Worm (Caenorhabditis elegans) whole organism, young adult: ENCODE data around the gene str-261.

ENCODE experiments used
- B0019.2 ChIP-seq: fragments of 200-800 bp; sonication (Bioruptor generic); conservative IDR thresholded peaks from 2 replicates; pipeline ENCODE4 v1.3.6; 2022; ENCODE audit warnings: missing genetic modification reagents, missing genetic modification characterization, missing compliant biosample characterization
- B0035.1 ChIP-seq: sonication (generic microtip); optimal IDR thresholded peaks from 2 replicates; lab custom pipeline; 2016; ENCODE audit warnings: missing genetic modification characterization, mild to moderate bottlenecking, missing compliant biosample characterization, missing genotype, missing genetic modification reagents
- F49E8.2 ChIP-seq: sonication (generic microtip); optimal IDR thresholded peaks from 3 replicates; lab custom pipeline; 2017; ENCODE audit warnings: missing genetic modification characterization, mild to moderate bottlenecking, missing compliant biosample characterization, antibody characterized with exemption, moderate library complexity; ENCODE audit not compliant: insufficient read depth
- F55B11.4 ChIP-seq: sonication (generic microtip); optimal IDR thresholded peaks from 2 replicates; lab custom pipeline; 2016; ENCODE audit warnings: missing compliant biosample characterization, missing genetic modification characterization, borderline replicate concordance; ENCODE audit not compliant: insufficient read depth
- K11D2.4 ChIP-seq: fragments of 200-800 bp; sonication (Bioruptor generic); IDR thresholded peaks from 2 replicates; pipeline ENCODE4 v1.3.6; 2022; ENCODE audit warnings: missing genetic modification reagents, missing genetic modification characterization, missing compliant biosample characterization
- K12H6.12 ChIP-seq: fragments of 200-800 bp; sonication (Bioruptor generic); optimal IDR thresholded peaks from 2 replicates; lab custom pipeline; 2018; ENCODE audit warnings: mild to moderate bottlenecking, missing genetic modification characterization, missing compliant biosample characterization
- Y95B8A.8 ChIP-seq: fragments of 200-800 bp; sonication (Bioruptor generic); IDR thresholded peaks from 2 replicates; pipeline ENCODE4 v1.3.6; 2022; ENCODE audit warnings: missing genetic modification reagents, missing genetic modification characterization, missing compliant biosample characterization
- ZK185.1 ChIP-seq: sonication (generic microtip); optimal IDR thresholded peaks from 2 replicates; lab custom pipeline; 2016; ENCODE audit warnings: mild to moderate bottlenecking, missing genetic modification characterization, missing compliant biosample characterization; ENCODE audit not compliant: poor library complexity, severe bottlenecking
- aptf-2 ChIP-seq: fragments of 200-800 bp; sonication (Bioruptor generic); conservative IDR thresholded peaks from 2 replicates; pipeline ENCODE4 v1.3.6; 2022; ENCODE audit warnings: missing genetic modification reagents, missing genetic modification characterization, missing compliant biosample characterization
- athp-1 ChIP-seq: sonication (generic microtip); optimal IDR thresholded peaks from 2 replicates; lab custom pipeline; 2017; ENCODE audit warnings: mild to moderate bottlenecking, missing genetic modification characterization, missing compliant biosample characterization
- attf-3 ChIP-seq: fragments of 200-800 bp; sonication (Bioruptor generic); conservative IDR thresholded peaks from 2 replicates; pipeline ENCODE4 v1.3.6; 2022; ENCODE audit warnings: missing genetic modification reagents, missing genetic modification characterization, missing compliant biosample characterization
- attf-5 ChIP-seq: fragments of 200-800 bp; sonication (Bioruptor generic); optimal IDR thresholded peaks from 2 replicates; lab custom pipeline; 2018; ENCODE audit warnings: mild to moderate bottlenecking, missing genetic modification characterization, missing compliant biosample characterization
- attf-6 ChIP-seq: fragments of 200-800 bp; sonication (Bioruptor generic); IDR thresholded peaks from 2 replicates; pipeline ENCODE4 v1.3.6; 2022; ENCODE audit warnings: missing genetic modification reagents, missing genetic modification characterization, missing compliant biosample characterization
- bed-1 ChIP-seq: fragments of 200-800 bp; sonication (Bioruptor generic); IDR thresholded peaks from 2 replicates; pipeline ENCODE4 v1.3.6; 2022; ENCODE audit warnings: missing genetic modification reagents, missing genetic modification characterization, missing compliant biosample characterization
- ccch-3 ChIP-seq: fragments of 200-800 bp; sonication (Bioruptor generic); optimal IDR thresholded peaks from 2 replicates; lab custom pipeline; 2018; ENCODE audit warnings: mild to moderate bottlenecking, missing genetic modification characterization, missing compliant biosample characterization
- ceh-100 ChIP-seq: fragments of 200-800 bp; sonication (Bioruptor generic); IDR thresholded peaks from 2 replicates; pipeline ENCODE4 v1.3.6; 2022; ENCODE audit warnings: missing genetic modification reagents, missing genetic modification characterization, missing compliant biosample characterization
- ceh-27 ChIP-seq: fragments of 200-800 bp; sonication (Bioruptor generic); optimal IDR thresholded peaks from 2 replicates; lab custom pipeline; 2018; ENCODE audit warnings: mild to moderate bottlenecking, missing genetic modification characterization, moderate library complexity, missing compliant biosample characterization
- dox-1 ChIP-seq: fragments of 200-800 bp; sonication (Bioruptor generic); IDR thresholded peaks from 2 replicates; pipeline ENCODE4 v1.3.6; 2022; ENCODE audit warnings: missing genetic modification reagents, missing genetic modification characterization, missing compliant biosample characterization
- him-1 ChIP-seq: sonication (generic microtip); optimal IDR thresholded peaks from 2 replicates; lab custom pipeline; 2016; ENCODE audit warnings: missing genotype, missing genetic modification reagents, missing genetic modification characterization, missing compliant biosample characterization
- hrde-1 ChIP-seq: sonication (generic microtip); optimal IDR thresholded peaks from 2 replicates; lab custom pipeline; 2016; ENCODE audit warnings: missing genetic modification characterization, mild to moderate bottlenecking, missing compliant biosample characterization, moderate library complexity, missing genotype, missing genetic modification reagents, borderline replicate concordance
- let-607 ChIP-seq, 2 experiments: fragments of 200-800 bp in 1 of 2; sonication (Bioruptor generic) in 1 of 2; sonication (generic microtip) in 1 of 2; optimal IDR thresholded peaks; 2 replicates each; lab custom pipeline; 2016 to 2018; ENCODE audit warnings: mild to moderate bottlenecking in 2 of 2, missing compliant biosample characterization in 2 of 2, missing genetic modification characterization in 2 of 2, moderate library complexity in 2 of 2, missing genotype in 1 of 2
- lin-40 ChIP-seq: sonication (generic microtip); optimal IDR thresholded peaks from 2 replicates; lab custom pipeline; 2016; ENCODE audit warnings: missing genetic modification characterization, mild to moderate bottlenecking, missing compliant biosample characterization, missing genotype, missing genetic modification reagents
- lin-54 ChIP-seq: fragments of 200-800 bp; sonication (Bioruptor generic); optimal IDR thresholded peaks from 2 replicates; lab custom pipeline; 2018; ENCODE audit warnings: mild to moderate bottlenecking, missing genetic modification characterization, missing compliant biosample characterization
- madf-10 ChIP-seq: sonication (generic microtip); optimal IDR thresholded peaks from 2 replicates; lab custom pipeline; 2016; ENCODE audit warnings: mild to moderate bottlenecking, missing genetic modification characterization, missing compliant biosample characterization
- madf-6 ChIP-seq: fragments of 200-800 bp; sonication (Bioruptor generic); IDR thresholded peaks from 2 replicates; pipeline ENCODE4 v1.3.6; 2022; ENCODE audit warnings: missing genetic modification reagents, missing genetic modification characterization, missing compliant biosample characterization
- mel-28 ChIP-seq: sonication (generic microtip); optimal IDR thresholded peaks from 2 replicates; lab custom pipeline; 2016; ENCODE audit warnings: borderline replicate concordance, mild to moderate bottlenecking, missing genetic modification characterization, missing compliant biosample characterization
- nhr-27 ChIP-seq: fragments of 200-800 bp; sonication (Bioruptor generic); optimal IDR thresholded peaks from 2 replicates; lab custom pipeline; 2018; ENCODE audit warnings: mild to moderate bottlenecking, missing genetic modification characterization, moderate library complexity, missing compliant biosample characterization
- nhr-80 ChIP-seq: sonication (generic microtip); optimal IDR thresholded peaks from 2 replicates; lab custom pipeline; 2016; ENCODE audit warnings: missing genetic modification characterization, missing compliant biosample characterization
- pbrm-1 ChIP-seq: fragments of 200-800 bp; sonication (Bioruptor generic); IDR thresholded peaks from 2 replicates; pipeline ENCODE4 v1.3.6; 2022; ENCODE audit warnings: missing genetic modification reagents, missing genetic modification characterization, missing compliant biosample characterization
- rec-8 ChIP-seq, 2 experiments: sonication (generic microtip); optimal IDR thresholded peaks; 2 replicates each; lab custom pipeline; 2016; ENCODE audit warnings: mild to moderate bottlenecking in 2 of 2, missing genetic modification characterization in 2 of 2, missing genetic modification reagents in 2 of 2, missing genotype in 2 of 2, missing biosample characterization in 1 of 2, missing compliant biosample characterization in 1 of 2, moderate library complexity in 1 of 2
- rpc-1 ChIP-seq, 2 experiments: fragments of 150-350 bp in 1 of 2; sonication (generic microtip) in 1 of 2; optimal IDR thresholded peaks; 2 replicates each; lab custom pipeline; 2014 to 2018; ENCODE audit warnings: missing biosample characterization in 1 of 2, missing genetic modification characterization in 1 of 2, missing genetic modification reagents in 1 of 2, missing genotype in 1 of 2
- sdz-38 ChIP-seq: sonication (generic microtip); optimal IDR thresholded peaks from 2 replicates; lab custom pipeline; 2016; ENCODE audit warnings: missing genotype, missing genetic modification characterization, missing compliant biosample characterization
- snpc-4 ChIP-seq, 5 experiments: fragments of 150-350 bp in 1 of 5; sonication (generic microtip) in 4 of 5; optimal IDR thresholded peaks; 2 replicates each; lab custom pipeline; 2014 to 2018; ENCODE audit warnings: missing genetic modification characterization in 5 of 5, missing biosample characterization in 3 of 5, antibody characterized with exemption in 2 of 5, mild to moderate bottlenecking in 2 of 5, missing compliant biosample characterization in 2 of 5, missing genotype in 2 of 5, moderate library complexity in 2 of 5, missing genetic modification reagents in 1 of 5
- sptf-2 ChIP-seq: fragments of 200-800 bp; sonication (Bioruptor generic); optimal IDR thresholded peaks from 2 replicates; lab custom pipeline; 2018; ENCODE audit warnings: mild to moderate bottlenecking, missing genetic modification characterization, missing compliant biosample characterization
- tbx-9 ChIP-seq: sonication (generic microtip); optimal IDR thresholded peaks from 2 replicates; lab custom pipeline; 2016; ENCODE audit warnings: borderline replicate concordance, missing genetic modification characterization, inconsistent platforms, missing compliant biosample characterization
- unc-130 ChIP-seq: sonication (generic microtip); optimal IDR thresholded peaks from 2 replicates; lab custom pipeline; 2016; ENCODE audit warnings: missing genetic modification reagents, missing genetic modification characterization, missing compliant biosample characterization
- zfh-2 ChIP-seq: fragments of 200-800 bp; sonication (Bioruptor generic); conservative IDR thresholded peaks from 2 replicates; pipeline ENCODE4 v1.3.6; 2022; ENCODE audit warnings: missing genetic modification reagents, missing genetic modification characterization, missing compliant biosample characterization

Gene str-261

DNA sequence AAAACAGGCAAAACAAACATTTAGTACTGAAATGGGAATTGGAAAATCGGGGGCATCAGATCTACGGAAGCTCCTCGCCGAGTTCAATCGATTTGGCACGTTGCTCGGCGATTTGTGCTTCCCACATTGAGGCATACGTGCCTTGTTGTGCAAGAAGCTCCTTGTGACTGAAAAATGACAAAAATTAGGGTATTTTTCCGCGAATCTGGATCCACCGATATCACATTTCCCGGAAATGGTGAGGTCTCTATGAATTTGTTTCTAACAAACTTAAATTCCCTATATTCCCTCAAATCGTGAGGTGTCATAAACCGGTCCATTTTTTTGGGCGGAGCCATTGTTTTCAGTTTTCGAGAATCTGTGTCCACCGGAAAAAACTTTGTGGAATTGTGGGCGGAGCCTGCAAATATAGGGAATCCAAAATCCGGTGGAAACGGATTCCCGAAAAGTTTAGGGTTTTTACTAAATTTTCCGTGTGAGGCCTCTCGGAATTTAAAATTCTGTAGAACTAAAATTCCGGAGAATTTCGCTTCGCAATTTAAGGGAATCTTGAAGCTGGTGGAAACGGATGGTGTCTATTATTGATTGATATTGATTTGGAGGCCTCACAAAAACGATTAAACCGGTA lies 17.5 kb downstream of the str-261 start (continued):
- TF ChIP-seq madf-6 = 0 out of 2 replicates have a peak, but pooled peaks have one; percentile 13
- TF ChIP-seq him-1 (tag; lab: Kevin White, UChicago) = no peak
- no peak for TF ChIP-seq lin-40 (tag; lab: Kevin White, UChicago)
- TF ChIP-seq madf-10 (tag; lab: Kevin White, UChicago) = peak; percentile 23
- TF ChIP-seq sdz-38 = no peak
- TF ChIP-seq B0019.2 (GFP tag; lab: Robert Waterston, UW) = 0 out of 2 replicates have a peak, but pooled peaks have one; percentile 20
- TF ChIP-seq rec-8 (tag; optimal IDR thresholded peaks at IDR 0.05; lab: Kevin White, UChicago) = no peak
- peak; percentile 54 for TF ChIP-seq K11D2.4 (GFP tag; lab: Robert Waterston, UW)
- TF ChIP-seq pbrm-1 (GFP tag; lab: Robert Waterston, UW) = no peak
- TF ChIP-seq ceh-27 (GFP tag; lab: Kevin White, UChicago) = peak; percentile 41
- TF ChIP-seq hrde-1 = no peak
- TF ChIP-seq unc-130 = peak; percentile 89
- no peak for TF ChIP-seq ZK185.1 (tag; lab: Kevin White, UChicago)
- no peak for TF ChIP-seq mel-28 (tag; lab: Kevin White, UChicago)
- TF ChIP-seq lin-54 (GFP tag; lab: Kevin White, UChicago) = no peak
- peak; percentile 47 for TF ChIP-seq attf-3 (GFP tag; lab: Robert Waterston, UW)
- TF ChIP-seq aptf-2 (GFP tag; lab: Robert Waterston, UW) = peak; percentile 65; the same call in 1 of the 2 replicates
- TF ChIP-seq ccch-3 (GFP tag; lab: Kevin White, UChicago) = peak; percentile 26
- no peak for TF ChIP-seq snpc-4 (GFP tag; optimal IDR thresholded peaks at IDR 0.05; lab: Kevin White, UChicago)
- TF ChIP-seq snpc-4 (tag; optimal IDR thresholded peaks at IDR 0.05; lab: Kevin White, UChicago) = peak in 1 of 4 experiments; percentile 12
- no peak for TF ChIP-seq tbx-9 (tag; lab: Kevin White, UChicago)
- peak; percentile 9 for TF ChIP-seq attf-5
- TF ChIP-seq let-607 (tag; optimal IDR thresholded peaks at IDR 0.05; lab: Kevin White, UChicago) = no peak
- peak; percentile 91 for TF ChIP-seq ceh-100
- no peak for TF ChIP-seq bed-1 (GFP tag; lab: Robert Waterston, UW)
- TF ChIP-seq sptf-2 = no peak
- TF ChIP-seq F49E8.2 (tag; lab: Kevin White, UChicago) = no peak
- no peak for TF ChIP-seq B0035.1

DNA sequence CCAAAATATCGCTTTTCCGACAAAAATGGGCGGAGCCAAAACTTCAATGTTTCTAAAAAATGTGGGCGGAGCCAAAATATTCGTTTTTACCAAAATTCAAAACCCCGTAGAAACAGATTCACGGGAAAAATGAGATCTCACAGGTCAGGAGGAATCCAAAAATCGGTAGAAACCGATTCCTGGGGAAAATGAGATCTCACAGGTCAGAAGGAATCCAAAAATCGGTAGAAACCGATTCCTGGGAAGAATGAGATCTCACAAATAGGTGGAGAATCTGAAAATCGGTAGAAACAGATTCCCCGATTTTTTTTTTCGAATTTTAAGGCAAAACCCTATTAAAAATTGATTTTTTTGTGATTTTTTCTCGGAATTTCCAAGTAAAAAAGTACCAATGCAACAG lies 19.2 kb downstream of the str-261 start:
- TF ChIP-seq athp-1 (tag; lab: Kevin White, UChicago) (no peak), K12H6.12 (tag; lab: Kevin White, UChicago) (no peak), Y95B8A.8 (GFP tag; lab: Robert Waterston, UW) (no peak), him-1 (tag; lab: Kevin White, UChicago) (peak; percentile 38), attf-6 (GFP tag; lab: Robert Waterston, UW) (no peak), rpc-1 (optimal IDR thresholded peaks at IDR 0.05; lab: Kevin White, UChicago) (no peak), rpc-1 (tag; optimal IDR thresholded peaks at IDR 0.05; lab: Kevin White, UChicago) (no peak), F55B11.4 (tag; lab: Kevin White, UChicago) (no peak), unc-130 (peak; percentile 72), zfh-2 (GFP tag; lab: Robert Waterston, UW) (no peak), nhr-27 (no peak), ceh-100 (peak; percentile 83), nhr-80 (tag; lab: Kevin White, UChicago) (no peak), dox-1 (GFP tag; lab: Robert Waterston, UW) (0 out of 2 replicates have a peak, but pooled peaks have one; percentile 22), aptf-2 (GFP tag; lab: Robert Waterston, UW) (no peak)
